Worm (Caenorhabditis elegans) whole organism, mixed stage, embryonic: ENCODE measurements around the gene C23H4.8.

Experiments
- M03D4.4 ChIP-seq: sonication (generic microtip); optimal IDR thresholded peaks from 2 replicates; lab custom pipeline; 2017; ENCODE audit warnings: mild to moderate bottlenecking, missing genetic modification characterization, missing compliant biosample characterization
- bed-3 ChIP-seq: fragments of 200-800 bp; sonication (Bioruptor generic); optimal IDR thresholded peaks from 3 replicates; lab custom pipeline; 2018; ENCODE audit warnings: mild to moderate bottlenecking, missing genetic modification characterization, moderate library complexity, missing compliant biosample characterization
- blmp-1 ChIP-seq: fragments of 150-350 bp; optimal IDR thresholded peaks from 2 replicates; lab custom pipeline; 2014; ENCODE audit warnings: missing biosample characterization, missing genetic modification characterization
- ceh-39 ChIP-seq: fragments of 150-350 bp; optimal IDR thresholded peaks from 2 replicates; lab custom pipeline; 2014; ENCODE audit warnings: missing biosample characterization, missing genetic modification characterization
- ceh-43 ChIP-seq: fragments of 200-800 bp; sonication (Bioruptor generic); optimal IDR thresholded peaks from 2 replicates; lab custom pipeline; 2018; ENCODE audit warnings: mild to moderate bottlenecking, missing genetic modification characterization, moderate library complexity, missing compliant biosample characterization
- ceh-83 ChIP-seq: fragments of 200-800 bp; sonication (Bioruptor generic); optimal IDR thresholded peaks from 2 replicates; lab custom pipeline; 2018; ENCODE audit warnings: mild to moderate bottlenecking, missing genetic modification characterization, missing compliant biosample characterization
- ces-1 ChIP-seq: fragments of 150-350 bp; optimal IDR thresholded peaks from 2 replicates; lab custom pipeline; 2014; ENCODE audit warnings: missing biosample characterization, missing genetic modification reagents, missing genetic modification characterization
- cnd-1 ChIP-seq: fragments of 200-800 bp; sonication (Bioruptor generic); optimal IDR thresholded peaks from 2 replicates; lab custom pipeline; 2018; ENCODE audit warnings: mild to moderate bottlenecking, missing genetic modification characterization, missing compliant biosample characterization
- drap-1 ChIP-seq: fragments of 200-800 bp; sonication (Bioruptor generic); optimal IDR thresholded peaks from 3 replicates; lab custom pipeline; 2018; ENCODE audit warnings: mild to moderate bottlenecking, missing genetic modification characterization, missing compliant biosample characterization
- elt-1 ChIP-seq: sonication (generic microtip); optimal IDR thresholded peaks from 2 replicates; lab custom pipeline; 2017; ENCODE audit warnings: missing genetic modification characterization, mild to moderate bottlenecking, missing compliant biosample characterization, antibody characterized with exemption, moderate library complexity, borderline replicate concordance; ENCODE audit not compliant: insufficient read depth
- elt-3 ChIP-seq: fragments of 150-350 bp; optimal IDR thresholded peaks from 2 replicates; lab custom pipeline; 2014; ENCODE audit warnings: missing biosample characterization, missing genetic modification characterization
- flh-1 ChIP-seq: fragments of 200-800 bp; sonication (Bioruptor generic); optimal IDR thresholded peaks from 2 replicates; lab custom pipeline; 2018; ENCODE audit warnings: mild to moderate bottlenecking, missing genetic modification characterization, moderate library complexity, missing compliant biosample characterization
- ham-2 ChIP-seq: fragments of 200-800 bp; sonication (Bioruptor generic); optimal IDR thresholded peaks from 2 replicates; lab custom pipeline; 2018; ENCODE audit warnings: mild to moderate bottlenecking, missing genetic modification characterization, missing compliant biosample characterization
- hlh-1 ChIP-seq: fragments of 150-350 bp; optimal IDR thresholded peaks from 2 replicates; lab custom pipeline; 2014; ENCODE audit warnings: missing biosample characterization, missing genetic modification reagents, missing genetic modification characterization
- lin-13 ChIP-seq: fragments of 150-350 bp; optimal IDR thresholded peaks from 2 replicates; lab custom pipeline; 2014; ENCODE audit warnings: missing biosample characterization, missing genetic modification characterization
- lin-32 ChIP-seq: fragments of 200-800 bp; sonication (Bioruptor generic); optimal IDR thresholded peaks from 2 replicates; lab custom pipeline; 2018; ENCODE audit warnings: mild to moderate bottlenecking, missing genetic modification characterization, missing compliant biosample characterization
- mab-5 ChIP-seq: fragments of 150-350 bp; optimal IDR thresholded peaks from 2 replicates; lab custom pipeline; 2014; ENCODE audit warnings: missing biosample characterization, missing genetic modification characterization
- mep-1 ChIP-seq: fragments of 150-350 bp; optimal IDR thresholded peaks from 2 replicates; lab custom pipeline; 2017; ENCODE audit warnings: missing biosample characterization, missing genetic modification reagents, missing genetic modification characterization, inconsistent platforms
- mls-2 ChIP-seq: sonication (generic microtip); optimal IDR thresholded peaks from 2 replicates; lab custom pipeline; 2016; ENCODE audit warnings: mild to moderate bottlenecking, missing genetic modification characterization, moderate library complexity, missing compliant biosample characterization
- nhr-12 ChIP-seq: fragments of 150-350 bp; optimal IDR thresholded peaks from 2 replicates; lab custom pipeline; 2014; ENCODE audit warnings: missing biosample characterization, missing genetic modification characterization
- nhr-2 ChIP-seq: fragments of 150-350 bp; optimal IDR thresholded peaks from 2 replicates; lab custom pipeline; 2014; ENCODE audit warnings: missing biosample characterization, missing genetic modification characterization
- nhr-237 ChIP-seq: fragments of 150-350 bp; optimal IDR thresholded peaks from 2 replicates; lab custom pipeline; 2014; ENCODE audit warnings: missing biosample characterization, missing genetic modification characterization
- nhr-28 ChIP-seq: fragments of 150-350 bp; optimal IDR thresholded peaks from 2 replicates; lab custom pipeline; 2014; ENCODE audit warnings: missing biosample characterization, missing genetic modification characterization
- snpc-4 ChIP-seq: fragments of 150-350 bp; optimal IDR thresholded peaks from 2 replicates; lab custom pipeline; 2014; ENCODE audit warnings: missing biosample characterization, missing genetic modification characterization
- sptf-1 ChIP-seq: sonication (generic microtip); optimal IDR thresholded peaks from 2 replicates; lab custom pipeline; 2017; ENCODE audit warnings: mild to moderate bottlenecking, missing genetic modification characterization, moderate library complexity, missing compliant biosample characterization
- tbx-8 ChIP-seq: fragments of 200-800 bp; sonication (Bioruptor generic); optimal IDR thresholded peaks from 2 replicates; lab custom pipeline; 2018; ENCODE audit warnings: mild to moderate bottlenecking, missing genetic modification characterization, moderate library complexity, missing compliant biosample characterization
- unc-120 ChIP-seq: sonication (generic microtip); optimal IDR thresholded peaks from 2 replicates; lab custom pipeline; 2017; ENCODE audit warnings: missing genetic modification characterization, missing compliant biosample characterization; ENCODE audit not compliant: poor library complexity, severe bottlenecking
- unc-39 ChIP-seq: fragments of 150-350 bp; optimal IDR thresholded peaks from 2 replicates; lab custom pipeline; 2014; ENCODE audit warnings: missing biosample characterization, missing genetic modification characterization
- unc-62 ChIP-seq: fragments of 150-350 bp; optimal IDR thresholded peaks from 2 replicates; lab custom pipeline; 2014; ENCODE audit warnings: missing biosample characterization, missing genetic modification reagents, missing genetic modification characterization
- zip-8 ChIP-seq: fragments of 150-350 bp; optimal IDR thresholded peaks from 2 replicates; lab custom pipeline; 2014; ENCODE audit warnings: missing biosample characterization, missing genetic modification characterization
- ztf-11 ChIP-seq: fragments of 150-350 bp; optimal IDR thresholded peaks from 2 replicates; lab custom pipeline; 2014; ENCODE audit warnings: missing biosample characterization, missing genetic modification characterization

Gene C23H4.8

ce11 chrX:12235388-12235787 lies 18.3 kb downstream of the C23H4.8 start, which contains the start of gene C23H4.6:
Gene C23H4.6, plus strand, starts transcription at chrX:12235606.
- TF ChIP-seq mls-2 (tag; lab: Kevin White, UChicago) (no peak), bed-3 (GFP tag; lab: Kevin White, UChicago) (no peak), ztf-11 (tag; lab: Kevin White, UChicago) (no peak), lin-13 (tag; lab: Kevin White, UChicago) (no peak), ceh-83 (no peak), sptf-1 (tag; lab: Kevin White, UChicago) (no peak), nhr-237 (tag; lab: Kevin White, UChicago) (no peak), tbx-8 (GFP tag; lab: Kevin White, UChicago) (no peak), elt-3 (tag; lab: Kevin White, UChicago) (no peak), drap-1 (no peak), ham-2 (no peak), nhr-12 (no peak), nhr-2 (tag; lab: Kevin White, UChicago) (no peak), ceh-43 (GFP tag; lab: Kevin White, UChicago) (no peak), lin-32 (GFP tag; lab: Kevin White, UChicago) (no peak)

- TF ChIP-seq mab-5 (tag; lab: Kevin White, UChicago) (no peak), unc-62 (no peak), ceh-83 (no peak), unc-39 (tag; lab: Kevin White, UChicago) (no peak), bed-3 (GFP tag; lab: Kevin White, UChicago) (no peak), ceh-43 (GFP tag; lab: Kevin White, UChicago) (no peak), tbx-8 (GFP tag; lab: Kevin White, UChicago) (no peak), cnd-1 (tag; lab: Kevin White, UChicago) (no peak), ceh-39 (tag; lab: Kevin White, UChicago) (no peak), lin-32 (GFP tag; lab: Kevin White, UChicago) (no peak), nhr-2 (tag; lab: Kevin White, UChicago) (no peak), unc-120 (tag; lab: Kevin White, UChicago) (no peak), flh-1 (GFP tag; lab: Kevin White, UChicago) (no peak), sptf-1 (tag; lab: Kevin White, UChicago) (no peak)
Measured at ce11 chrX:12241457-12241856, 24.4 kb downstream of the C23H4.8 start, which contains the start of gene cest-3. Gene cest-3, plus strand, starts transcription at chrX:12241646.

ce11 chrX:12242902-12243301 lies 25.9 kb downstream of the C23H4.8 start:
- no peak for TF ChIP-seq sptf-1 (tag; lab: Kevin White, UChicago)
- TF ChIP-seq nhr-237 (tag; lab: Kevin White, UChicago), result no peak
- TF ChIP-seq lin-13 (tag; lab: Kevin White, UChicago), result no peak
- no peak for TF ChIP-seq nhr-2 (tag; lab: Kevin White, UChicago)
- TF ChIP-seq elt-3 (tag; lab: Kevin White, UChicago), result no peak
- no peak for TF ChIP-seq ceh-83
- TF ChIP-seq zip-8 (tag; lab: Kevin White, UChicago), result no peak
- TF ChIP-seq flh-1 (GFP tag; lab: Kevin White, UChicago), result no peak
- no peak for TF ChIP-seq snpc-4 (tag; lab: Kevin White, UChicago)
- TF ChIP-seq nhr-12, result no peak
- no peak for TF ChIP-seq ztf-11 (tag; lab: Kevin White, UChicago)
- TF ChIP-seq bed-3 (GFP tag; lab: Kevin White, UChicago), result no peak
- no peak for TF ChIP-seq lin-32 (GFP tag; lab: Kevin White, UChicago)
- TF ChIP-seq mep-1 (tag; lab: Kevin White, UChicago), result no peak
- no peak for TF ChIP-seq blmp-1
- no peak for TF ChIP-seq mls-2 (tag; lab: Kevin White, UChicago)
- no peak for TF ChIP-seq ces-1
- no peak for TF ChIP-seq ceh-39 (tag; lab: Kevin White, UChicago)
- TF ChIP-seq ceh-43 (GFP tag; lab: Kevin White, UChicago), result no peak
- TF ChIP-seq, all 35 proteins: peak for 0

ce11 chrX:12248140-12248539 lies 31.1 kb downstream of the C23H4.8 start:
- TF ChIP-seq tbx-8 (GFP tag; lab: Kevin White, UChicago), result no peak
- no peak for TF ChIP-seq M03D4.4 (tag; lab: Kevin White, UChicago)
- peak; percentile 91 for TF ChIP-seq hlh-1 (tag; lab: Kevin White, UChicago)
- no peak for TF ChIP-seq nhr-28
- peak; percentile 22 for TF ChIP-seq unc-62
- TF ChIP-seq unc-39 (tag; lab: Kevin White, UChicago), result no peak
- no peak for TF ChIP-seq ztf-11 (tag; lab: Kevin White, UChicago)
- TF ChIP-seq elt-1 (tag; lab: Kevin White, UChicago), result no peak
- no peak for TF ChIP-seq nhr-2 (tag; lab: Kevin White, UChicago)
